Fruit fly (Drosophila melanogaster): ENCODE results near the gene Obp19b.

Gene Obp19b

dm6 chrX:20416433-20416832 lies at the start of gene Obp19b:
TSS of gene Obp19b (plus strand) at chrX:20416733.
- TF ChIP-seq toe (GFP tag; optimal IDR thresholded peaks at IDR 0.05): no peak
- no peak for TF ChIP-seq cnc (optimal IDR thresholded peaks at IDR 0.05)
- TF ChIP-seq Crg-1 (GFP tag; optimal IDR thresholded peaks at IDR 0.05): no peak
- TF ChIP-seq CG11617 (GFP tag; optimal IDR thresholded peaks at IDR 0.05): no peak
- no peak for TF ChIP-seq tj (GFP tag; optimal IDR thresholded peaks at IDR 0.05)
- TF ChIP-seq ovo (GFP tag; optimal IDR thresholded peaks at IDR 0.05): no peak
- no peak for TF ChIP-seq CG12768 (GFP tag; optimal IDR thresholded peaks at IDR 0.05)
- no peak for TF ChIP-seq Clk (GFP tag; optimal IDR thresholded peaks at IDR 0.05)
- TF ChIP-seq kay (GFP tag; ENCODE audit: borderline replicate concordance): no peak
- TF ChIP-seq CG14711 (tag; optimal IDR thresholded peaks at IDR 0.05): no peak
- TF ChIP-seq CG7045 (GFP tag; optimal IDR thresholded peaks at IDR 0.05): no peak
- no peak for TF ChIP-seq cic (GFP tag; optimal IDR thresholded peaks at IDR 0.05)

dm6 chrX:20376422-20376821 lies 40.1 kb upstream of the Obp19b start, which contains the start of gene CG12679:
TSS of gene CG12679 (minus strand) at chrX:20376522.
- TF ChIP-seq cic (GFP tag; optimal IDR thresholded peaks at IDR 0.05): no peak
- no peak for TF ChIP-seq CG11617 (GFP tag; optimal IDR thresholded peaks at IDR 0.05)
- TF ChIP-seq toe (GFP tag; optimal IDR thresholded peaks at IDR 0.05): no peak
- no peak for TF ChIP-seq Crg-1 (GFP tag; optimal IDR thresholded peaks at IDR 0.05)
- TF ChIP-seq tj (GFP tag; optimal IDR thresholded peaks at IDR 0.05): no peak
- TF ChIP-seq pad (GFP tag; optimal IDR thresholded peaks at IDR 0.05): no peak
- no peak for TF ChIP-seq bab1 (GFP tag; optimal IDR thresholded peaks at IDR 0.05)
- TF ChIP-seq ovo (GFP tag; optimal IDR thresholded peaks at IDR 0.05): no peak
- TF ChIP-seq cnc (optimal IDR thresholded peaks at IDR 0.05): no peak
- TF ChIP-seq CG7045 (GFP tag; optimal IDR thresholded peaks at IDR 0.05): no peak
- TF ChIP-seq CG1620 (GFP tag; optimal IDR thresholded peaks at IDR 0.05): no peak
- TF ChIP-seq CG14711 (tag; optimal IDR thresholded peaks at IDR 0.05): no peak
- TF ChIP-seq Mnt (GFP tag; optimal IDR thresholded peaks at IDR 0.05): no peak
- no peak for TF ChIP-seq Clk (GFP tag; optimal IDR thresholded peaks at IDR 0.05)

dm6 chrX:20385865-20386264 lies 30.7 kb upstream of the Obp19b start:
- TF ChIP-seq CG33017 (tag; optimal IDR thresholded peaks at IDR 0.05) (no peak), CG7101 (tag; optimal IDR thresholded peaks at IDR 0.05) (no peak), CG12768 (GFP tag; optimal IDR thresholded peaks at IDR 0.05) (no peak), cic (GFP tag; optimal IDR thresholded peaks at IDR 0.05) (no peak), tj (GFP tag; optimal IDR thresholded peaks at IDR 0.05) (no peak), CG14711 (tag; optimal IDR thresholded peaks at IDR 0.05) (no peak), CG1620 (GFP tag; optimal IDR thresholded peaks at IDR 0.05) (no peak), cnc (optimal IDR thresholded peaks at IDR 0.05) (no peak)

dm6 chrX:20389633-20390032 lies 26.9 kb upstream of the Obp19b start:
- no peak for TF ChIP-seq cic (GFP tag; optimal IDR thresholded peaks at IDR 0.05)
- TF ChIP-seq CG33017 (tag; optimal IDR thresholded peaks at IDR 0.05): no peak
- TF ChIP-seq kay (GFP tag; ENCODE audit: borderline replicate concordance): no peak
- TF ChIP-seq ovo (GFP tag; optimal IDR thresholded peaks at IDR 0.05): no peak
- no peak for TF ChIP-seq CG5204 (GFP tag; optimal IDR thresholded peaks at IDR 0.05)
- TF ChIP-seq toe (GFP tag; optimal IDR thresholded peaks at IDR 0.05): no peak
- no peak for TF ChIP-seq Clk (GFP tag; optimal IDR thresholded peaks at IDR 0.05)
- TF ChIP-seq CG7045 (GFP tag; optimal IDR thresholded peaks at IDR 0.05): no peak
- TF ChIP-seq Crg-1 (GFP tag; optimal IDR thresholded peaks at IDR 0.05): no peak
- no peak for TF ChIP-seq bab1 (GFP tag; optimal IDR thresholded peaks at IDR 0.05)
- TF ChIP-seq tj (GFP tag; optimal IDR thresholded peaks at IDR 0.05): no peak
- TF ChIP-seq Mnt (GFP tag; optimal IDR thresholded peaks at IDR 0.05): no peak
- TF ChIP-seq CG1620 (GFP tag; optimal IDR thresholded peaks at IDR 0.05): no peak

dm6 chrX:20390706-20391105 lies 25.8 kb upstream of the Obp19b start, which contains the start of gene jb:
TSS of gene jb (minus strand) at chrX:20390806.
- TF ChIP-seq CG1620 (GFP tag; optimal IDR thresholded peaks at IDR 0.05) (no peak), toe (GFP tag; optimal IDR thresholded peaks at IDR 0.05) (no peak), cnc (optimal IDR thresholded peaks at IDR 0.05) (no peak), Hr96 (GFP tag; optimal IDR thresholded peaks at IDR 0.05) (no peak), bab1 (GFP tag; optimal IDR thresholded peaks at IDR 0.05) (no peak), cic (GFP tag; optimal IDR thresholded peaks at IDR 0.05) (no peak), CG12768 (GFP tag; optimal IDR thresholded peaks at IDR 0.05) (no peak), CG7045 (GFP tag; optimal IDR thresholded peaks at IDR 0.05) (no peak), tj (GFP tag; optimal IDR thresholded peaks at IDR 0.05) (no peak), CG11617 (GFP tag; optimal IDR thresholded peaks at IDR 0.05) (no peak), kay (GFP tag; ENCODE audit: borderline replicate concordance) (no peak), CG7101 (tag; optimal IDR thresholded peaks at IDR 0.05) (no peak), CG33017 (tag; optimal IDR thresholded peaks at IDR 0.05) (no peak)

dm6 chrX:20391230-20391629 lies 25.3 kb upstream of the Obp19b start:
- TF ChIP-seq CG7045 (GFP tag; optimal IDR thresholded peaks at IDR 0.05): no peak
- peak; percentile 42 for TF ChIP-seq bab1 (GFP tag; optimal IDR thresholded peaks at IDR 0.05)
- no peak for TF ChIP-seq CG14711 (tag; optimal IDR thresholded peaks at IDR 0.05)
- TF ChIP-seq Mnt (GFP tag; optimal IDR thresholded peaks at IDR 0.05): peak; percentile 99
- TF ChIP-seq ovo (GFP tag; optimal IDR thresholded peaks at IDR 0.05): no peak

dm6 chrX:20393580-20393979 lies 23.0 kb upstream of the Obp19b start, which contains the start of gene Syx16:
TSS of gene Syx16 (minus strand) at chrX:20393751.
- TF ChIP-seq CG7101 (tag; optimal IDR thresholded peaks at IDR 0.05): no peak
- TF ChIP-seq CG11617 (GFP tag; optimal IDR thresholded peaks at IDR 0.05): no peak
- no peak for TF ChIP-seq cnc (optimal IDR thresholded peaks at IDR 0.05)
- no peak for TF ChIP-seq CG33017 (tag; optimal IDR thresholded peaks at IDR 0.05)
